Fruit fly (Drosophila melanogaster): ENCODE measurements around the gene 5-HT2A.
A peak's percentile ranks its signal among the peaks of the same experiment; 100 is the strongest.

The 5-HT2A gene

dm6 chr3R:4659934-4660353 is 47.3 kb downstream of the 5-HT2A start (continued):
- TF ChIP-seq CG10543 (GFP tag; optimal IDR thresholded peaks at IDR 0.05), result peak; percentile 88
- TF ChIP-seq fd96Cb (tag; optimal IDR thresholded peaks at IDR 0.05), result no peak
- TF ChIP-seq pan (optimal IDR thresholded peaks at IDR 0.05), result no peak
- no peak for TF ChIP-seq pan (GFP tag; optimal IDR thresholded peaks at IDR 0.05 in 1 of 2, IDR thresholded peaks at IDR 0.05 in 1 of 2)
- TF ChIP-seq Nf-YA (GFP tag; IDR thresholded peaks at IDR 0.05), result no peak
- TF ChIP-seq CG6765 (GFP tag; optimal IDR thresholded peaks at IDR 0.05), result no peak
- TF ChIP-seq Xbp1 (GFP tag; optimal IDR thresholded peaks at IDR 0.05), result no peak
- no peak for TF ChIP-seq Vsx1 (GFP tag; optimal IDR thresholded peaks at IDR 0.05)
- TF ChIP-seq NC2α (GFP tag; optimal IDR thresholded peaks at IDR 0.05), result no peak
- no peak for TF ChIP-seq abd-A (tag; optimal IDR thresholded peaks at IDR 0.05)
- TF ChIP-seq GATAe (GFP tag; conservative IDR thresholded peaks at IDR 0.05), result no peak
- no peak for TF ChIP-seq CG31224 (GFP tag; IDR thresholded peaks at IDR 0.05)
- no peak for TF ChIP-seq CG2712 (tag; optimal IDR thresholded peaks at IDR 0.05)
- no peak for TF ChIP-seq CG4424 (GFP tag; optimal IDR thresholded peaks at IDR 0.05)
- no peak for TF ChIP-seq sens-2 (GFP tag; IDR thresholded peaks at IDR 0.05)
- no peak for TF ChIP-seq CG4404 (GFP tag; IDR thresholded peaks at IDR 0.05)
- no peak for TF ChIP-seq Sox102F (GFP tag; optimal IDR thresholded peaks at IDR 0.05)
- no peak for TF ChIP-seq CTCF (GFP tag; optimal IDR thresholded peaks at IDR 0.05)
- no peak for TF ChIP-seq prd (optimal IDR thresholded peaks at IDR 0.05)
- no peak for TF ChIP-seq prd (GFP tag; IDR thresholded peaks at IDR 0.05)
- TF ChIP-seq Mes4 (GFP tag; optimal IDR thresholded peaks at IDR 0.05), result no peak
- TF ChIP-seq CG30431 (GFP tag; optimal IDR thresholded peaks at IDR 0.05), result no peak
- no peak for TF ChIP-seq MBD-R2 (GFP tag; IDR thresholded peaks at IDR 0.05)
- TF ChIP-seq CG12155 (GFP tag; optimal IDR thresholded peaks at IDR 0.05), result no peak
- TF ChIP-seq Nf-YC (tag; optimal IDR thresholded peaks at IDR 0.05), result no peak
- TF ChIP-seq E2f2 (GFP tag; IDR thresholded peaks at IDR 0.05), result no peak
- TF ChIP-seq tna (GFP tag; IDR thresholded peaks at IDR 0.05; ENCODE audit: partially characterized antibody), result no peak
- TF ChIP-seq h (optimal IDR thresholded peaks at IDR 0.05), result no peak
- TF ChIP-seq tll (GFP tag; optimal IDR thresholded peaks at IDR 0.05), result no peak
- no peak for TF ChIP-seq CG2129 (GFP tag; IDR thresholded peaks at IDR 0.05; ENCODE audit: partially characterized antibody)
- TF ChIP-seq Aef1 (GFP tag; IDR thresholded peaks at IDR 0.05), result no peak
- TF ChIP-seq odd (GFP tag; optimal IDR thresholded peaks at IDR 0.05), result no peak
- no peak for TF ChIP-seq CG18764 (GFP tag; optimal IDR thresholded peaks at IDR 0.05)
- TF ChIP-seq ems (GFP tag; optimal IDR thresholded peaks at IDR 0.05), result no peak
- no peak for TF ChIP-seq CG12219 (GFP tag; optimal IDR thresholded peaks at IDR 0.05)
- TF ChIP-seq mirr (GFP tag; optimal IDR thresholded peaks at IDR 0.05), result peak; percentile 10
- TF ChIP-seq CG17912 (GFP tag; optimal IDR thresholded peaks at IDR 0.05), result peak; percentile 5
- TF ChIP-seq CG10462 (GFP tag; optimal IDR thresholded peaks at IDR 0.05), result no peak
- no peak for TF ChIP-seq CG42726 (GFP tag; IDR thresholded peaks at IDR 0.05; ENCODE audit: partially characterized antibody)
- TF ChIP-seq unpg (GFP tag; optimal IDR thresholded peaks at IDR 0.05), result no peak
- TF ChIP-seq CrebB (tag; optimal IDR thresholded peaks at IDR 0.05), result peak; percentile 28
- TF ChIP-seq NFAT (GFP tag; IDR thresholded peaks at IDR 0.05), result peak; percentile 44; the same call in 1 of the 2 replicates
- no peak for TF ChIP-seq Bgb (GFP tag; IDR thresholded peaks at IDR 0.05; ENCODE audit: partially characterized antibody)
- TF ChIP-seq E2f1 (GFP tag; IDR thresholded peaks at IDR 0.05), result no peak
- TF ChIP-seq phol (tag; optimal IDR thresholded peaks at IDR 0.05), result no peak
- no peak for TF ChIP-seq Poxn (GFP tag; IDR thresholded peaks at IDR 0.05)
- TF ChIP-seq ftz-f1 (GFP tag; optimal IDR thresholded peaks at IDR 0.05), result no peak
- TF ChIP-seq Fer3 (tag; optimal IDR thresholded peaks at IDR 0.05), result peak; percentile 15
- TF ChIP-seq ERR (GFP tag; optimal IDR thresholded peaks at IDR 0.05), result no peak
- TF ChIP-seq Hey (tag; optimal IDR thresholded peaks at IDR 0.05), result no peak
- no peak for TF ChIP-seq pfk (GFP tag; optimal IDR thresholded peaks at IDR 0.05)
- TF ChIP-seq CG10431 (GFP tag; optimal IDR thresholded peaks at IDR 0.05), result peak; percentile 23
- TF ChIP-seq ranshi (GFP tag; IDR thresholded peaks at IDR 0.05), result no peak
